Worm (Caenorhabditis elegans) whole organism, L1 larva: ENCODE data around the gene ule-2.

Experiments used
- C04F5.9 ChIP-seq: sonication (generic microtip); optimal IDR thresholded peaks from 2 replicates; lab custom pipeline; 2016; ENCODE audit warnings: missing genetic modification characterization, missing compliant biosample characterization
- aha-1 ChIP-seq: fragments of 150-350 bp; optimal IDR thresholded peaks from 2 replicates; lab custom pipeline; 2014; ENCODE audit warnings: missing biosample characterization, missing genetic modification characterization
- blmp-1 ChIP-seq: fragments of 150-350 bp; optimal IDR thresholded peaks from 2 replicates; lab custom pipeline; 2014; ENCODE audit warnings: missing biosample characterization, missing genetic modification characterization
- ceh-8 ChIP-seq: fragments of 200-800 bp; sonication (Bioruptor generic); optimal IDR thresholded peaks from 2 replicates; lab custom pipeline; 2018; ENCODE audit warnings: mild to moderate bottlenecking, missing genetic modification characterization, moderate library complexity, missing compliant biosample characterization
- ceh-82 ChIP-seq, 3 experiments: fragments of 150-350 bp in 1 of 3; sonication (generic microtip) in 2 of 3; optimal IDR thresholded peaks; 2 replicates each; lab custom pipeline; 2014 to 2017; ENCODE audit warnings: missing biosample characterization in 3 of 3, missing genetic modification characterization in 3 of 3
- ceh-88 ChIP-seq: fragments of 200-800 bp; sonication (Bioruptor generic); IDR thresholded peaks from 2 replicates; pipeline ENCODE4 v1.3.6; 2022; ENCODE audit warnings: missing genetic modification characterization, missing compliant biosample characterization
- dpl-1 ChIP-seq, 3 experiments: fragments of 150-350 bp in 2 of 3; sonication (generic microtip) in 1 of 3; optimal IDR thresholded peaks; 2 replicates each; lab custom pipeline; 2014 to 2017; ENCODE audit warnings: missing biosample characterization in 3 of 3, missing genetic modification characterization in 3 of 3, missing genetic modification reagents in 3 of 3
- dsc-1 ChIP-seq: sonication (generic microtip); optimal IDR thresholded peaks from 2 replicates; lab custom pipeline; 2016; ENCODE audit warnings: mild to moderate bottlenecking, missing genetic modification characterization, missing compliant biosample characterization
- efl-1 ChIP-seq, 4 experiments: fragments of 150-350 bp; optimal IDR thresholded peaks in 3 of 4; peaks in 1 of 4; 1 replicate in 1 of 4; 2 replicates in 3 of 4; lab custom pipeline; 2014; ENCODE audit warnings: missing biosample characterization in 2 of 4, missing genetic modification characterization in 2 of 4, missing genetic modification reagents in 2 of 4
- efl-3 ChIP-seq: fragments of 200-800 bp; sonication (Bioruptor generic); optimal IDR thresholded peaks from 2 replicates; lab custom pipeline; 2018; ENCODE audit warnings: mild to moderate bottlenecking, missing genetic modification characterization, missing compliant biosample characterization
- elt-2 ChIP-seq: sonication (generic microtip); optimal IDR thresholded peaks from 2 replicates; lab custom pipeline; 2016; ENCODE audit warnings: missing genetic modification characterization, mild to moderate bottlenecking, inconsistent platforms, missing compliant biosample characterization, missing genetic modification reagents
- elt-3 ChIP-seq, 6 experiments: fragments of 150-350 bp in 1 of 6; sonication (generic microtip); optimal IDR thresholded peaks; 2 replicates each; lab custom pipeline; 2017 to 2018; ENCODE audit warnings: missing biosample characterization in 6 of 6, missing genetic modification characterization in 6 of 6, inconsistent platforms in 1 of 6
- ets-5 ChIP-seq: fragments of 200-800 bp; sonication (Bioruptor generic); IDR thresholded peaks from 2 replicates; pipeline ENCODE4 v1.3.6; 2022; ENCODE audit warnings: missing genetic modification characterization, missing compliant biosample characterization
- fkh-8 ChIP-seq: sonication (generic microtip); optimal IDR thresholded peaks from 2 replicates; lab custom pipeline; 2016; ENCODE audit warnings: mild to moderate bottlenecking, missing genetic modification characterization, missing compliant biosample characterization
- grh-1 ChIP-seq: fragments of 200-800 bp; sonication (Bioruptor generic); IDR thresholded peaks from 2 replicates; pipeline ENCODE4 v1.3.6; 2022; ENCODE audit warnings: missing genetic modification reagents, missing genetic modification characterization, missing compliant biosample characterization
- irx-1 ChIP-seq: sonication (generic microtip); optimal IDR thresholded peaks from 2 replicates; lab custom pipeline; 2016; ENCODE audit warnings: missing genetic modification characterization, missing compliant biosample characterization
- jun-1 ChIP-seq: fragments of 150-350 bp; optimal IDR thresholded peaks from 2 replicates; lab custom pipeline; 2014; ENCODE audit warnings: missing biosample characterization, missing genetic modification reagents, missing genetic modification characterization
- lin-13 ChIP-seq: fragments of 150-350 bp; optimal IDR thresholded peaks from 2 replicates; lab custom pipeline; 2014; ENCODE audit warnings: missing biosample characterization, missing genetic modification reagents, missing genetic modification characterization
- lin-14 ChIP-seq: fragments of 200-800 bp; sonication (Bioruptor generic); optimal IDR thresholded peaks from 2 replicates; lab custom pipeline; 2018; ENCODE audit warnings: mild to moderate bottlenecking, missing genetic modification characterization, moderate library complexity, missing compliant biosample characterization
- lin-15B ChIP-seq: fragments of 150-350 bp; sonication (generic microtip); optimal IDR thresholded peaks from 3 replicates; lab custom pipeline; 2014; ENCODE audit warnings: missing biosample characterization, missing genetic modification characterization
- lin-35 ChIP-seq, 2 experiments: fragments of 150-350 bp; optimal IDR thresholded peaks; 2 replicates each; lab custom pipeline; 2014; ENCODE audit warnings: missing biosample characterization in 2 of 2, missing genetic modification characterization in 2 of 2, missing genetic modification reagents in 2 of 2
- lsy-2 ChIP-seq, 2 experiments: fragments of 150-350 bp; optimal IDR thresholded peaks; 2 replicates each; lab custom pipeline; 2014; ENCODE audit warnings: missing biosample characterization in 2 of 2, missing genetic modification characterization in 2 of 2
- mdl-1 ChIP-seq, 2 experiments: fragments of 150-350 bp; optimal IDR thresholded peaks; 2 replicates each; lab custom pipeline; 2014 to 2017; ENCODE audit warnings: missing biosample characterization in 2 of 2, missing genetic modification characterization in 2 of 2, inconsistent platforms in 1 of 2
- mef-2 ChIP-seq: fragments of 150-350 bp; optimal IDR thresholded peaks from 2 replicates; lab custom pipeline; 2014; ENCODE audit warnings: missing biosample characterization, missing genetic modification characterization
- mep-1 ChIP-seq: fragments of 150-350 bp; optimal IDR thresholded peaks from 2 replicates; lab custom pipeline; 2014; ENCODE audit warnings: missing biosample characterization, missing genetic modification characterization
- nhr-19 ChIP-seq: fragments of 200-800 bp; sonication (Bioruptor generic); conservative IDR thresholded peaks from 2 replicates; pipeline ENCODE4 v1.3.6; 2022; ENCODE audit warnings: missing genetic modification characterization, missing compliant biosample characterization
- nhr-20 ChIP-seq: sonication (generic microtip); optimal IDR thresholded peaks from 2 replicates; lab custom pipeline; 2016; ENCODE audit warnings: mild to moderate bottlenecking, missing genetic modification characterization, missing compliant biosample characterization
- nhr-237 ChIP-seq: fragments of 150-350 bp; optimal IDR thresholded peaks from 2 replicates; lab custom pipeline; 2014; ENCODE audit warnings: missing biosample characterization, missing genetic modification characterization
- nhr-47 ChIP-seq: sonication (generic microtip); optimal IDR thresholded peaks from 2 replicates; lab custom pipeline; 2016; ENCODE audit warnings: mild to moderate bottlenecking, missing genetic modification characterization, moderate library complexity, missing compliant biosample characterization
- nhr-71 ChIP-seq: sonication (generic microtip); optimal IDR thresholded peaks from 2 replicates; lab custom pipeline; 2016; ENCODE audit warnings: mild to moderate bottlenecking, missing genetic modification characterization, moderate library complexity, missing compliant biosample characterization
- nhr-77 ChIP-seq: fragments of 150-350 bp; optimal IDR thresholded peaks from 2 replicates; lab custom pipeline; 2014; ENCODE audit warnings: missing biosample characterization, missing genetic modification characterization
- nhr-85 ChIP-seq: sonication (generic microtip); peaks from one replicate; lab custom pipeline; 2016; ENCODE audit warnings: missing genetic modification characterization, inconsistent platforms, missing compliant biosample characterization
- nhr-90 ChIP-seq: sonication (generic microtip); optimal IDR thresholded peaks from 2 replicates; lab custom pipeline; 2016; ENCODE audit warnings: mild to moderate bottlenecking, missing genetic modification characterization, missing compliant biosample characterization; ENCODE audit not compliant: poor library complexity
- pqm-1 ChIP-seq: sonication (generic microtip); optimal IDR thresholded peaks from 3 replicates; lab custom pipeline; 2017; ENCODE audit warnings: missing biosample characterization, missing genetic modification characterization
- rnt-1 ChIP-seq: sonication (generic microtip); optimal IDR thresholded peaks from 2 replicates; lab custom pipeline; 2016; ENCODE audit warnings: mild to moderate bottlenecking, missing genetic modification characterization, moderate library complexity, missing compliant biosample characterization
- skn-1 ChIP-seq: fragments of 150-350 bp; optimal IDR thresholded peaks from 2 replicates; lab custom pipeline; 2014; ENCODE audit warnings: missing biosample characterization, missing genetic modification characterization
- snu-23 ChIP-seq: sonication (generic microtip); optimal IDR thresholded peaks from 2 replicates; lab custom pipeline; 2016; ENCODE audit warnings: missing genetic modification characterization, missing compliant biosample characterization
- swsn-7 ChIP-seq: sonication (generic microtip); optimal IDR thresholded peaks from 2 replicates; lab custom pipeline; 2016; ENCODE audit warnings: missing genetic modification characterization, missing compliant biosample characterization
- tbx-2 ChIP-seq: sonication (generic microtip); optimal IDR thresholded peaks from 2 replicates; lab custom pipeline; 2016; ENCODE audit warnings: missing genetic modification characterization, missing compliant biosample characterization
- tlp-1 ChIP-seq: fragments of 150-350 bp; optimal IDR thresholded peaks from 2 replicates; lab custom pipeline; 2014; ENCODE audit warnings: missing biosample characterization, missing genetic modification characterization
- unc-130 ChIP-seq: fragments of 150-350 bp; optimal IDR thresholded peaks from 2 replicates; lab custom pipeline; 2017; ENCODE audit warnings: missing biosample characterization, missing genetic modification characterization, inconsistent platforms
- xbp-1 ChIP-seq: sonication (generic microtip); optimal IDR thresholded peaks from 2 replicates; lab custom pipeline; 2016; ENCODE audit warnings: missing genetic modification characterization, missing compliant biosample characterization
- zag-1 ChIP-seq: fragments of 150-350 bp; optimal IDR thresholded peaks from 2 replicates; lab custom pipeline; 2014; ENCODE audit warnings: missing biosample characterization, missing genetic modification characterization

Gene ule-2

DNA sequence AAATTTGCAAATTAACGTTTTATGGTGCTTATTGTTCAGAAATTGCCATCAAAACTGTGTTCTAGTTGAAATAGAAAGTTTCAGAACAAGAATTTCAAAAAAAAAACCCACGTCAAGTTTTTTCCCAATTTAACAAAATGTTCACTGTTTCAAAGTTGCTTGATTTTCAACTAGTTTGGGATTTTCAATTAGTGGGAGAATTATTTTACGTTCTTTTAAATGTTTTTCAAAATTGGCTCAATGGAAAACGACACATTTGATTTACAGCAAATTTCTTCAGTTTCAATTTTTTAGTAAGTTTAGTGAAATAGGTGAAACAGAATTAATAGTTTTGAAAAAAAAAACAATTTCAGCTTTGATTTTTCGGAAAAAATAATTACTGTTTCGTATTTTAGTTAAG is 26.3 kb upstream of the ule-2 start:
- no peak for TF ChIP-seq nhr-90 (tag; lab: Kevin White, UChicago)
- no peak for TF ChIP-seq pqm-1
- no peak for TF ChIP-seq xbp-1
- TF ChIP-seq mef-2 (tag; lab: Kevin White, UChicago) = no peak
- no peak for TF ChIP-seq ceh-88
- no peak for TF ChIP-seq efl-1 (optimal IDR thresholded peaks at IDR 0.05; lab: Kevin White, UChicago)
- TF ChIP-seq efl-1 (GFP tag; optimal IDR thresholded peaks at IDR 0.05 in 1 of 2; lab: Kevin White, UChicago) = peak in 1 of 2 experiments; percentile 54

DNA sequence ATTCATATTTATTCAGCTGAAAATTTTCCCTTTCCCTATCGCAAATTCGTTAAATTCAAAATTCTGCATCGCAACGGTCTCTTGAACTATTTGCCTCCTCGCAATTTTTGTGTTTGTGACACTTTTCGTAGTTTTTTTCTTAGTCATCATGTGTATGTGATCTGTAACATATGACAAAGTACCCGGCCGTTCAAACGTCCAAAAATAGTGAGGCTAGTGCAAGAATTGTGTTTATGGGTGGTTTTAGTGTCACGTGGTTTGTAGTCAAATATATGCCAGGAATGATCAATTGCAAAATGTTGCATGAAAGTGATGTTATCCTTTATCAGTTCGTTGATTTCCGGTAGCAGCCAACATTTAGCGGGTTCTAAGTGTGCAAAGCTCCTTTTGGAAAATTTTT is 25.2 kb upstream of the ule-2 start:
- TF ChIP-seq lin-14 = peak; percentile 24
- TF ChIP-seq aha-1 (tag; lab: Kevin White, UChicago) = no peak
- TF ChIP-seq skn-1 (tag; lab: Kevin White, UChicago) = peak; percentile 72
- TF ChIP-seq elt-3 (tag; optimal IDR thresholded peaks at IDR 0.05; lab: Kevin White, UChicago) = peak in 1 of 6 experiments; percentile 22
- TF ChIP-seq unc-130 (tag; lab: Kevin White, UChicago) = no peak
- no peak for TF ChIP-seq dsc-1 (tag; lab: Kevin White, UChicago)
- TF ChIP-seq mdl-1 (tag; optimal IDR thresholded peaks at IDR 0.05; lab: Kevin White, UChicago) = peak in 1 of 2 experiments; percentile 8
- TF ChIP-seq nhr-85 (tag; lab: Kevin White, UChicago) = peak; percentile 84
- TF ChIP-seq snu-23 (GFP tag; lab: Kevin White, UChicago) = peak; percentile 30
- TF ChIP-seq nhr-20 (tag; lab: Kevin White, UChicago) = peak; percentile 68
- peak; percentile 1 for TF ChIP-seq nhr-90 (tag; lab: Kevin White, UChicago)
- peak; percentile 18 for TF ChIP-seq elt-2
- TF ChIP-seq tlp-1 = no peak
- peak in 1 of 2 experiments; percentile 69 for TF ChIP-seq lin-35 (GFP tag; optimal IDR thresholded peaks at IDR 0.05; lab: Kevin White, UChicago)
- TF ChIP-seq blmp-1 (tag; lab: Kevin White, UChicago) = peak; percentile 19
- TF ChIP-seq nhr-71 (tag; lab: Kevin White, UChicago) = peak; percentile 56
- TF ChIP-seq jun-1 (tag; lab: Kevin White, UChicago) = peak; percentile 37
- TF ChIP-seq C04F5.9 (tag; lab: Kevin White, UChicago) = no peak
- peak; percentile 33 for TF ChIP-seq mep-1 (tag; lab: Kevin White, UChicago)

DNA sequence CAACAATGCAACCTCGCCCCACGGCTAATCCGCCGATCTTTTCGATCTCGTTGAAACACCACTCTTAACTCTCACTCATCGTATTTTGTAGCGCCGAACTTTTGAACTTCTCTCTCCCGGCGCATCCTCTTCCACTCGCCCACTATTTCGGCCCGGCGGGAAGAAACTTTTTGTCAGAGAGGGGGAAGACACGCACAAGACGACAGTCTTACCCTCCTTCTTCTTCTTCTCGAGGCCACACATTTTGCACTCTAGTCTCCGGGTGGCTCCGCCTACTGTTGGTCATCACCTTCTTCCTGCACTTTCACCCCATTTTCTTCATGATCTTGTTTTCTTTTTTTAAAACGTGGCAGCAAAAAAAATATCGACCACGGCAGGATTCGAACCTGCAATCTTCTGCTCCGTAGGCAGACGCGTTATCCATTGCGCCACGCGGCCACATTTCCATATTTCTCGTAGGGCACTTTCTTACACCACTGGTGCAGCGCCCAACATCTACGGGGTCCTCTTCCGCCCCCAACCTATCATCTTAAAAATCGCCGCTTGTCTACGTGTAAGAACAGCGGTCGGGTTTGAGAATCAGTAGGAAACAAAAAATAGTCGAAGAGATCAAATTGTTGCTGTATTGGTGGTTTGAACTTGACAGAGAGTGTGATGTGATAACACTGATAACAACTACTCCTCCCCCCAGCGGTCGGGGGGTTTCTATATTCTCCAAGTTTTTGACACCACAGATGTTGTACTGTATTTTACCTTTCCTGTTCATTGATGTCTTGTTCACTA is 23.8 kb upstream of the ule-2 start:
- peak; percentile 32 for TF ChIP-seq skn-1 (tag; lab: Kevin White, UChicago)
- TF ChIP-seq efl-3 (GFP tag; lab: Kevin White, UChicago) = peak; percentile 14
- TF ChIP-seq snu-23 (GFP tag; lab: Kevin White, UChicago) = peak; percentile 72
- TF ChIP-seq nhr-237 (tag; lab: Kevin White, UChicago) = no peak
- peak in 1 of 2 experiments; percentile 48 for TF ChIP-seq mdl-1 (tag; optimal IDR thresholded peaks at IDR 0.05; lab: Kevin White, UChicago)
- TF ChIP-seq lin-35 (GFP tag; optimal IDR thresholded peaks at IDR 0.05; lab: Kevin White, UChicago) = peak; percentile 11 to 45
- peak; percentile 25 to 53 for TF ChIP-seq efl-1 (optimal IDR thresholded peaks at IDR 0.05; lab: Kevin White, UChicago)
- TF ChIP-seq efl-1 (GFP tag; optimal IDR thresholded peaks at IDR 0.05 in 1 of 2; lab: Kevin White, UChicago) = peak in 1 of 2 experiments; percentile 90
- TF ChIP-seq lin-13 (GFP tag; lab: Kevin White, UChicago) = peak; percentile 21
- TF ChIP-seq nhr-77 = peak; percentile 60
- peak; percentile 48 to 56 for TF ChIP-seq lsy-2 (tag; optimal IDR thresholded peaks at IDR 0.05; lab: Kevin White, UChicago)
- no peak for TF ChIP-seq ets-5 (GFP tag; lab: Robert Waterston, UW)
- TF ChIP-seq ceh-82 (tag; optimal IDR thresholded peaks at IDR 0.05; lab: Kevin White, UChicago) = peak in 1 of 3 experiments; percentile 2
- no peak for TF ChIP-seq jun-1 (tag; lab: Kevin White, UChicago)
- peak; percentile 97 for TF ChIP-seq blmp-1 (tag; lab: Kevin White, UChicago)
- no peak for TF ChIP-seq C04F5.9 (tag; lab: Kevin White, UChicago)
- peak; percentile 41 for TF ChIP-seq nhr-47 (tag; lab: Kevin White, UChicago)
- TF ChIP-seq irx-1 (tag; lab: Kevin White, UChicago) = peak; percentile 7
- TF ChIP-seq lin-15B = peak; percentile 55
- TF ChIP-seq nhr-71 (tag; lab: Kevin White, UChicago) = peak; percentile 89
- TF ChIP-seq nhr-20 (tag; lab: Kevin White, UChicago) = peak; percentile 94
- peak; percentile 55 for TF ChIP-seq mep-1 (tag; lab: Kevin White, UChicago)
- TF ChIP-seq fkh-8 (tag; lab: Kevin White, UChicago) = no peak
- TF ChIP-seq elt-3 (tag; optimal IDR thresholded peaks at IDR 0.05; lab: Kevin White, UChicago) = peak in 3 of 6 experiments; percentile 44 to 60 (median 56)
- peak; percentile 35 for TF ChIP-seq swsn-7 (tag; lab: Kevin White, UChicago)
- TF ChIP-seq rnt-1 (tag; lab: Kevin White, UChicago) = peak; percentile 65
- peak; percentile 47; the same call in 1 of the 2 replicates for TF ChIP-seq grh-1
- no peak for TF ChIP-seq ceh-8 (GFP tag; lab: Kevin White, UChicago)
- TF ChIP-seq dpl-1 (GFP tag; optimal IDR thresholded peaks at IDR 0.05; lab: Kevin White, UChicago) = peak in 2 of 3 experiments; percentile 29 to 54
- TF ChIP-seq lin-14 = peak; percentile 82
- TF ChIP-seq nhr-19 (GFP tag; lab: Robert Waterston, UW) = peak; percentile 74
- TF ChIP-seq zag-1 (tag; lab: Kevin White, UChicago) = no peak
- TF ChIP-seq aha-1 (tag; lab: Kevin White, UChicago) = no peak
- peak; percentile 59 for TF ChIP-seq tbx-2
- peak; percentile 92 for TF ChIP-seq nhr-85 (tag; lab: Kevin White, UChicago)
